Worm (Caenorhabditis elegans) whole organism, late embryonic: ENCODE results near the gene sru-29.

Experiments used
- C38D4.7 ChIP-seq: fragments of 200-800 bp; sonication (Bioruptor generic); optimal IDR thresholded peaks from 2 replicates; lab custom pipeline; 2018; ENCODE audit warnings: mild to moderate bottlenecking, missing genetic modification characterization, moderate library complexity, missing compliant biosample characterization
- ahr-1 ChIP-seq: sonication (generic microtip); optimal IDR thresholded peaks from 2 replicates; lab custom pipeline; 2016; ENCODE audit warnings: missing genetic modification characterization, missing compliant biosample characterization
- ama-1 ChIP-seq: fragments of 150-350 bp; optimal IDR thresholded peaks from 2 replicates; lab custom pipeline; 2014
- dve-1 ChIP-seq: sonication (generic microtip); optimal IDR thresholded peaks from 2 replicates; lab custom pipeline; 2017; ENCODE audit warnings: antibody characterized with exemption, mild to moderate bottlenecking, missing genetic modification characterization, missing compliant biosample characterization
- nhr-11 ChIP-seq: fragments of 150-350 bp; optimal IDR thresholded peaks from 2 replicates; lab custom pipeline; 2014; ENCODE audit warnings: missing biosample characterization, missing genetic modification characterization
- tbx-2 ChIP-seq: sonication (generic microtip); optimal IDR thresholded peaks from 2 replicates; lab custom pipeline; 2016; ENCODE audit warnings: missing genetic modification characterization, missing compliant biosample characterization
- unc-55 ChIP-seq: sonication (generic microtip); optimal IDR thresholded peaks from 2 replicates; lab custom pipeline; 2017; ENCODE audit warnings: missing biosample characterization, missing genetic modification reagents, missing genetic modification characterization

DNA sequence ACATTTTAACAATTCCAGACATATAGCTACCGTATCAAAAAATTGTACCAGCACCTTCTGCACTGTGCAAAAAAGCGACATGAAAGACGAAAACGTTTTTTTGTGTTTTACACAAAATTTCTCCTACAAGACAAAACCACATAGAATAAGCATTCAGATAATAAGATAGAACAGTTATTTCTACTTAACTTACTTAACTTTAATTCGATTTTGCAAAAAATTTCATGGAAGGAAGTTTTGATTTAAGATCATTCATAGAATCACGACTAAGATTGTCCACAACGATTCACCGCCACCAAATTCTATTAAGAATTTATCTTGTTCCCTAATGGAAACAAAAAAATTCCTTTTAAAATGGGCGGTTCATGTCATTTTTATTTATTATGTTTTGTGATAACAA is 47.5 kb upstream of the sru-29 start:
- no peak for TF ChIP-seq tbx-2 (tag; lab: Kevin White, UChicago)
- no peak for TF ChIP-seq C38D4.7 (GFP tag; lab: Kevin White, UChicago)
- no peak for TF ChIP-seq ama-1
- no peak for TF ChIP-seq ahr-1 (tag; lab: Kevin White, UChicago)
- no peak for TF ChIP-seq unc-55 (GFP tag; lab: Kevin White, UChicago)
- TF ChIP-seq dve-1 (tag; lab: Kevin White, UChicago) = no peak
- TF ChIP-seq nhr-11 (tag; lab: Kevin White, UChicago) = no peak
